Fruit fly (Drosophila melanogaster) whole organism, embryonic: ENCODE data around the gene CG17321.

Source experiments
- CG10366 ChIP-seq: fragments of 200-800 bp; sonication (Bioruptor generic); IDR thresholded peaks from 2 replicates; pipeline ENCODE4 v1.3.6; 2022; ENCODE audit warnings: missing biosample characterization, missing genetic modification characterization
- CG13424 ChIP-seq: fragments of 200-800 bp; sonication (Bioruptor generic); optimal IDR thresholded peaks from 2 replicates; lab custom pipeline; 2019; ENCODE audit warnings: missing biosample characterization, mild to moderate bottlenecking, missing genetic modification characterization, moderate library complexity
- CG7745 ChIP-seq: fragments of 200-800 bp; sonication (Bioruptor generic); optimal IDR thresholded peaks from 2 replicates; lab custom pipeline; 2018; ENCODE audit warnings: missing biosample characterization, mild to moderate bottlenecking, missing genetic modification characterization, moderate library complexity
- CG9727 ChIP-seq: fragments of 200-800 bp; sonication (Bioruptor generic); optimal IDR thresholded peaks from 3 replicates; lab custom pipeline; 2017; ENCODE audit warnings: missing biosample characterization, mild to moderate bottlenecking, missing genetic modification characterization
- Chrac-16 ChIP-seq: fragments of 200-800 bp; sonication (Bioruptor generic); optimal IDR thresholded peaks from 3 replicates; lab custom pipeline; 2016; ENCODE audit warnings: missing biosample characterization, missing genetic modification characterization
- Dip3 ChIP-seq: fragments of 200-800 bp; sonication (Bioruptor generic); optimal IDR thresholded peaks from 3 replicates; lab custom pipeline; 2016; ENCODE audit warnings: missing biosample characterization, missing genetic modification characterization
- Sin3A ChIP-seq: fragments of >200 bp; optimal IDR thresholded peaks from 2 replicates; lab custom pipeline; 2018
- cas ChIP-seq: fragments of 200-800 bp; sonication (Bioruptor generic); IDR thresholded peaks from 2 replicates; pipeline ENCODE4 v1.3.6; 2022; ENCODE audit warnings: missing biosample characterization, missing genetic modification characterization
- emc ChIP-seq: fragments of 200-800 bp; sonication (Bioruptor generic); optimal IDR thresholded peaks from 2 replicates; lab custom pipeline; 2016; ENCODE audit warnings: missing biosample characterization, missing genetic modification characterization
- knrl ChIP-seq: fragments of 200-800 bp; sonication (Bioruptor generic); IDR thresholded peaks from 3 replicates; pipeline ENCODE4 v1.3.6; 2022; ENCODE audit warnings: missing biosample characterization, missing genetic modification characterization; ENCODE audit not compliant: partially characterized antibody
- run ChIP-seq: fragments of 200-800 bp; sonication (Bioruptor generic); optimal IDR thresholded peaks from 3 replicates; lab custom pipeline; 2018; ENCODE audit warnings: missing biosample characterization, mild to moderate bottlenecking, missing genetic modification characterization
- zen2 ChIP-seq: fragments of 200-800 bp; sonication (Bioruptor generic); IDR thresholded peaks from 3 replicates; pipeline ENCODE4 v1.3.6; 2022; ENCODE audit warnings: missing biosample characterization, missing genetic modification characterization; ENCODE audit not compliant: partially characterized antibody
- zfh2 ChIP-seq: fragments of 200-800 bp; sonication (Bioruptor generic); optimal IDR thresholded peaks from 2 replicates; lab custom pipeline; 2016; ENCODE audit warnings: missing biosample characterization, missing genetic modification characterization

- TF ChIP-seq zen2 = no peak
- TF ChIP-seq CG9727 (GFP tag; lab: Kevin White, UChicago) = no peak
- no peak for TF ChIP-seq Sin3A (lab: Kevin White, UChicago)
- no peak for TF ChIP-seq cas (GFP tag; lab: Robert Waterston, UW)
- no peak for TF ChIP-seq knrl
- TF ChIP-seq emc (GFP tag; lab: Kevin White, UChicago) = no peak
- no peak for TF ChIP-seq CG13424
- no peak for TF ChIP-seq CG7745 (tag; lab: Kevin White, UChicago)
- TF ChIP-seq Dip3 = no peak
- TF ChIP-seq CG10366 = no peak
- TF ChIP-seq Chrac-16 (GFP tag; lab: Kevin White, UChicago) = no peak
- no peak for TF ChIP-seq run (tag; lab: Kevin White, UChicago)
- TF ChIP-seq zfh2 (GFP tag; lab: Kevin White, UChicago) = no peak
These were observed 10.5 kb upstream of the CG17321 start for dm6 chr2L:18834525-18834924.
